Worm (Caenorhabditis elegans): Measurements from ENCODE around the gene Y46D2A.2.

The Y46D2A.2 gene

ce11 chrII:3323179-3323578 is at the start of gene Y46D2A.2:
TSS of gene Y46D2A.2 (minus strand) at chrII:3323279.
- TF ChIP-seq dao-5 (tag; optimal IDR thresholded peaks at IDR 0.05) = no peak

ce11 chrII:3371010-3371409 is 47.9 kb upstream of the Y46D2A.2 start, which contains the start of gene bath-23:
TSS of gene bath-23 (plus strand) at chrII:3371310.
- TF ChIP-seq him-1 (tag; optimal IDR thresholded peaks at IDR 0.05) (no peak), W03F9.2 (tag; optimal IDR thresholded peaks at IDR 0.05) (no peak), dao-5 (tag; optimal IDR thresholded peaks at IDR 0.05) (no peak)

DNA sequence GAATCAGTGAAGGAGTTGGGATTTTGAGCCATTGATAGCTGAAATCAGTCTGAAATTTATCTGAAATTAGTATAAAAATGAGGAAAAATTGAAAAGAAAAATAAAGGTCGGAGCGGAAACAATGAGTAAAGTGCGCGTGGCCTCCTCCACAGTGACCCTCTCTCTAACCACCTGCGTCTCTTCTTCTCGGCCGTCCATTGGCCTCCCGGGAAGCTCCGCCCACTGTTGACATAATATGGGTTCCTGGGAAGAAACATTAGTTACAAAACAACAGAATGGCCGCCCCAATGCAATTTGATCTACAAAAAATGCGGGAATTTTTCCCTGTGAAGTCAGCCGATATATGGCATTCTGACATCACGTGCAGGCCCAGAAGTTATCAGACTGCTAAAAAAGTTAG is 47.0 kb upstream of the Y46D2A.2 start, which contains the start of gene Y49F6C.8:
TSS of gene Y49F6C.8 (minus strand) at position 51 of the 400 bp plus-strand sequence.
- no peak for TF ChIP-seq dao-5 (tag; optimal IDR thresholded peaks at IDR 0.05)
- no peak for TF ChIP-seq him-1 (tag; optimal IDR thresholded peaks at IDR 0.05)
- TF ChIP-seq W03F9.2 (tag; optimal IDR thresholded peaks at IDR 0.05) = no peak

DNA sequence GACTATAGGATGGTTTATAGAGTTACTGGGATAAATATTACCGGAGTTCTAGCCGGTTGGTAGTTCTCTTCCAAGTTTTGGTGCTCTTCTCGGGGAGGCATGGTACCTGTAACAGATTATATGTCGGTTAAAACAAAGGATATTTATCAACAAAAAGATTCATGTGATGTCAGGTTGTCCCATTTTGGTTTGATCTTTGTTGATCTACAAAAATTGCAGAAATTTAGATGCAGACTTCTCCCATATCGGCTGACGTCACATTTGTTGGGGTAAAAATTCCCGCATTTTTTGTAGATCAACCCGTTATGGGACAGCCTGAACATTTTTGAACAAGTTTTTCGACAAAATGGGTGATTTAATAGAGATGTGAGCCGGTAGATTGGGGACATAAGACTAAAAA is 45.0 kb upstream of the Y46D2A.2 start, which contains the start of gene Y49F6C.7:
TSS of gene Y49F6C.7 (minus strand) at position 101 of the 400 bp plus-strand sequence.
- no peak for TF ChIP-seq him-1 (tag; optimal IDR thresholded peaks at IDR 0.05)
- TF ChIP-seq dao-5 (tag; optimal IDR thresholded peaks at IDR 0.05) = no peak
- no peak for TF ChIP-seq W03F9.2 (tag; optimal IDR thresholded peaks at IDR 0.05)

ce11 chrII:3367100-3367499 is 44.0 kb upstream of the Y46D2A.2 start, which contains the start of gene Y49F6C.6:
TSS of gene Y49F6C.6 (minus strand) at chrII:3367200.
- TF ChIP-seq him-1 (tag; optimal IDR thresholded peaks at IDR 0.05) (no peak), dao-5 (tag; optimal IDR thresholded peaks at IDR 0.05) (no peak), W03F9.2 (tag; optimal IDR thresholded peaks at IDR 0.05) (no peak)

DNA sequence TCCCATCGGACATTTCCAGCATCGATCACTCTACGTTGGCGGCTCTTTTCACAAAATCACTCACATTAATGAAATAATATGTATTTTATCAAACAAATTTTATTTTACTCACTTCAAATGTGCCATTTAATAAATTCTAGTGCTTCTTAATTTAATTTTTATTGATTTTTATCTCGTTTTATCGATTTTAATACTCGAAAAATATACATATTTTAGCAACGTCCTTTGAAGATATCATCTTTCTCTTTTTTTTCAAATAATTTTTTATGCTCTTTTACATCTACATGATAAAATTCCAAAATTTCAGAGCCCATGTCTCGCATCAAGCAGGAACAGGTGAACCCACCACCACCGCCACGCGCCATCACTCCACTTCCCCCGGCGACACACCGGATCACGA is 35.8 kb upstream of the Y46D2A.2 start, which contains the start of the genes lido-14 and bath-27:
TSS of gene lido-14 (plus strand) at position 301 of the 400 bp plus-strand sequence.
TSS of gene bath-27 (plus strand) at position 306 of the 400 bp plus-strand sequence.
- TF ChIP-seq W03F9.2 (tag; optimal IDR thresholded peaks at IDR 0.05) (no peak), him-1 (tag; optimal IDR thresholded peaks at IDR 0.05) (no peak), dao-5 (tag; optimal IDR thresholded peaks at IDR 0.05) (no peak)

DNA sequence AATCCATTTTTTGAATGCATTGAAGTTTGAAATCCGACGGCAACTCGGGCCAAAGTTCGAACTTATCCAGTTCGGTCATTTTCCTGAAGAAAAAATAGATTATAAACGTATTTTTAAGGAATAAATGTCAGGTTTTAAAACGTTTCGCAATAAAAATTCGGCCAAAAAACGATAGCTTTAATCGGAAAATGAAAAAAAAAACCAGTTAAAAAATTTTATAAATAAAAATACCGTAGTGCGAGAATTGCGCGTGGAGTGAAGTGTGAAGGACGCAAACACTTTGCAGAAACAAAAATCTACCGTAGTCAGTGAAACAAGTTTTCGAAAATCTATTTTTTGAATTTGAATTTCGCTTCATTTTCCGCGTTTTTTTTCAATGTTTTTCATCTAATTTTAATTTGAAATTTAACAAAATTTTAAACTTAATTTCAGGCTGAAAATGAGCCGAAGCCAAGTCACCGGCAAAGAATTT is 26.8 kb upstream of the Y46D2A.2 start, which contains the start of gene F14D2.8:
TSS of gene F14D2.8 (minus strand) at position 51 of the 472 bp plus-strand sequence.
- TF ChIP-seq W03F9.2 (tag; optimal IDR thresholded peaks at IDR 0.05) (no peak), him-1 (tag; optimal IDR thresholded peaks at IDR 0.05) (no peak), dao-5 (tag; optimal IDR thresholded peaks at IDR 0.05) (no peak)

DNA sequence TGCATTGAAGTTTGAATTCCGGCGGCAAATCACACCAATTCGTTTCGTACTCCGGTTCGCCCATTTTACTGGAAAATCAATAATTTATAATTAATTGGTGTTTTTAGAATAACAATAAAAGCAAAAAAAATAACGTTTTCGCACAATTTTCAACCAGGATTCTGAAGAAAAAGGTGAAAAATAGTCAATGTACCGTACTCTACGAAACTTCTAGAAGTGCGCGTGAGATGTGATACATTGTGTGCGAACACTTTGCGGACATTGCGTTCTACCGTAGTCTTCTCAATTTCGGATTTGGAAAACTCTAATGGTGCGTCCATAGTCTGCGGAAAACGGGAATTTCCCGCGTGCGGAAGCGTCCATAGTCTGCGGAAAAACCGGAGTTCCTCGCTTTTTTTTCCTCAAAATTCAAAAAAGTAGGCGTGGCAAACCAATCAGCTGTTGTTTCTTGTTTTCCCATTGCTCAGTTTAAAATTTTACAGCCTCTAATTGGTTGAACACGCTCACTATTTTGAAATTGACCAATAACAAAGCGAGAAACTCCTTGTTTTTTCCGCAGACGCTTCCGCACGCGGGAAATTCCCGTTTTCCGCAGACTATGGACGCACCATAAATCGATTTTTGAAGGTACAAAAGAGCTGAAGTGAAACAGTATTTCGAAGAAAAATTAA is 25.0 kb upstream of the Y46D2A.2 start, which contains the start of the genes F14D2.14 and bath-29:
TSS of gene F14D2.14 (minus strand) at position 51 of the 671 bp plus-strand sequence.
TSS of gene bath-29 (plus strand) at position 621 of the 671 bp plus-strand sequence.
- TF ChIP-seq him-1 (tag; optimal IDR thresholded peaks at IDR 0.05) = no peak
- no peak for TF ChIP-seq W03F9.2 (tag; optimal IDR thresholded peaks at IDR 0.05)
- TF ChIP-seq dao-5 (tag; optimal IDR thresholded peaks at IDR 0.05) = no peak

- no peak for TF ChIP-seq W03F9.2 (tag; optimal IDR thresholded peaks at IDR 0.05)
- no peak for TF ChIP-seq him-1 (tag; optimal IDR thresholded peaks at IDR 0.05)
- no peak for TF ChIP-seq dao-5 (tag; optimal IDR thresholded peaks at IDR 0.05)
These were observed 23.3 kb upstream of the Y46D2A.2 start, which contains the start of gene bath-30 for ce11 chrII:3346328-3346780. TSS of gene bath-30 (minus strand) at chrII:3346378.

- no peak for TF ChIP-seq dao-5 (tag; optimal IDR thresholded peaks at IDR 0.05)
- TF ChIP-seq W03F9.2 (tag; optimal IDR thresholded peaks at IDR 0.05) = no peak
- no peak for TF ChIP-seq him-1 (tag; optimal IDR thresholded peaks at IDR 0.05)
These were observed 21.8 kb upstream of the Y46D2A.2 start, which contains the start of gene bath-28 for ce11 chrII:3344917-3345316. TSS of gene bath-28 (minus strand) at chrII:3344967.

DNA sequence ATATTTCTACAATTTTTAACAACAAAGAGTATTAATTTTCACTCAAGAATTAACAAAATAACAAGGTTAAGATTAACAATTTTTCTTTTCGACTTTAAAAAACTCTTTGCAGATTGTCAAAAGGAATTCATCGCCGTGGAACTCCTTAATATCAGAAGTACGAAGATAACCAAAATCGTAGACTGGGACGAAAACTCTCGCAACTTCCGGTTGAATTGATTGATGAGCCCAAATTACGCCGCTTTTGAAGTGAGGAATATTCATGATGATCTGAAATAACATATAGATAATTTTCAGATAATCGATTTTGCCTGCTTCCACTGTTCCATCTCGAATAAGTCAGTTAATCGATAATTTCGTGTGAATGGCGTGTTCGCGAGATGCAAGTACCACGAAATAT is 20.6 kb upstream of the Y46D2A.2 start, which contains the start of gene F14D2.15:
TSS of gene F14D2.15 (minus strand) at position 101 of the 400 bp plus-strand sequence.
- TF ChIP-seq him-1 (tag; optimal IDR thresholded peaks at IDR 0.05) = no peak
- no peak for TF ChIP-seq W03F9.2 (tag; optimal IDR thresholded peaks at IDR 0.05)
- TF ChIP-seq dao-5 (tag; optimal IDR thresholded peaks at IDR 0.05) = no peak

ce11 chrII:3341989-3342388 is 18.9 kb upstream of the Y46D2A.2 start, which contains the start of gene F14D2.11:
TSS of gene F14D2.11 (minus strand) at chrII:3342089.
- TF ChIP-seq dao-5 (tag; optimal IDR thresholded peaks at IDR 0.05) (no peak), him-1 (tag; optimal IDR thresholded peaks at IDR 0.05) (no peak), W03F9.2 (tag; optimal IDR thresholded peaks at IDR 0.05) (no peak)

DNA sequence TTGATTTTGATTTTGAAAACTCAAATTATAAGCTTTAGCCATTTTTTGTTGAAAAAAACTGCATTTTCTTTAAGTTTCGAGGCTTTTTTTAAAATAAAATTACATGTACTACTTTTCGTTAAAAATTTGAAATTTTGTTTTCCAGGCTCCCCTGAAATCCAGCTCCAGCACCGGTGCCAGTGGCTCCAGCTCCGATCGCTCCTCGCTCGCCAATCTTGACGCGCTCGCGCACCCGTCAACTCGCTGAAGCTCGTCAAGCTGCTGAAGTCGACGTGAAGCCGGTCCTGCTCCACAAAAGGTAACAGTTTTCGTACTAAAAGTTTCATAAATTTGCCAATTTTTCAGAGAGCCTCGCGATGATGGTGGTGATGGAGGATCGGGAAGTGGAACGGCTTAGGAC is 17.7 kb upstream of the Y46D2A.2 start:
- no peak for TF ChIP-seq him-1 (tag; optimal IDR thresholded peaks at IDR 0.05)
- no peak for TF ChIP-seq W03F9.2 (tag; optimal IDR thresholded peaks at IDR 0.05)
- TF ChIP-seq dao-5 (tag; optimal IDR thresholded peaks at IDR 0.05) = no peak

ce11 chrII:3340251-3340650 is 17.2 kb upstream of the Y46D2A.2 start, which contains the start of gene F14D2.5:
TSS of gene F14D2.5 (plus strand) at chrII:3340551.
- TF ChIP-seq W03F9.2 (tag; optimal IDR thresholded peaks at IDR 0.05) (no peak), dao-5 (tag; optimal IDR thresholded peaks at IDR 0.05) (no peak), him-1 (tag; optimal IDR thresholded peaks at IDR 0.05) (no peak)

All from whole organism, L4/young adult.